Worm (Caenorhabditis elegans) whole organism, late embryonic: ENCODE data around the gene B0285.6.

Source experiments
- C08G9.2 ChIP-seq: sonication (generic microtip); optimal IDR thresholded peaks from 2 replicates; lab custom pipeline; 2016; ENCODE audit warnings: mild to moderate bottlenecking, missing genetic modification characterization, moderate library complexity, missing compliant biosample characterization
- C38D4.7 ChIP-seq: fragments of 200-800 bp; sonication (Bioruptor generic); optimal IDR thresholded peaks from 2 replicates; lab custom pipeline; 2018; ENCODE audit warnings: mild to moderate bottlenecking, missing genetic modification characterization, moderate library complexity, missing compliant biosample characterization
- F13H6.1 ChIP-seq: sonication (generic microtip); optimal IDR thresholded peaks from 2 replicates; lab custom pipeline; 2016; ENCODE audit warnings: missing genetic modification characterization, missing compliant biosample characterization
- K02D7.2 ChIP-seq: sonication (generic microtip); optimal IDR thresholded peaks from 2 replicates; lab custom pipeline; 2017; ENCODE audit warnings: mild to moderate bottlenecking, missing genetic modification characterization, missing compliant biosample characterization
- K09A11.1 ChIP-seq: sonication (generic microtip); optimal IDR thresholded peaks from 2 replicates; lab custom pipeline; 2017; ENCODE audit warnings: antibody characterized with exemption, mild to moderate bottlenecking, missing genetic modification characterization, missing compliant biosample characterization; ENCODE audit not compliant: insufficient read depth
- T23F11.4 ChIP-seq: fragments of 200-800 bp; sonication (Bioruptor generic); optimal IDR thresholded peaks from 2 replicates; lab custom pipeline; 2018; ENCODE audit warnings: mild to moderate bottlenecking, missing genetic modification characterization, missing compliant biosample characterization
- Y22D7AL.16 ChIP-seq: sonication (generic microtip); optimal IDR thresholded peaks from 2 replicates; lab custom pipeline; 2016; ENCODE audit warnings: missing genetic modification characterization, missing compliant biosample characterization
- ceh-14 ChIP-seq: sonication (generic microtip); optimal IDR thresholded peaks from 2 replicates; lab custom pipeline; 2016; ENCODE audit warnings: missing genotype, missing genetic modification characterization, missing compliant biosample characterization
- ceh-18 ChIP-seq: sonication (generic microtip); optimal IDR thresholded peaks from 2 replicates; lab custom pipeline; 2016; ENCODE audit warnings: missing genetic modification characterization, missing compliant biosample characterization
- ceh-2 ChIP-seq: sonication (generic microtip); optimal IDR thresholded peaks from 2 replicates; lab custom pipeline; 2016; ENCODE audit warnings: missing genotype, missing genetic modification characterization, missing compliant biosample characterization
- ceh-31 ChIP-seq: sonication (generic microtip); optimal IDR thresholded peaks from 2 replicates; lab custom pipeline; 2016; ENCODE audit warnings: missing genetic modification characterization, missing compliant biosample characterization
- ceh-48 ChIP-seq: sonication (generic microtip); optimal IDR thresholded peaks from 2 replicates; lab custom pipeline; 2016; ENCODE audit warnings: missing genetic modification characterization, inconsistent platforms, missing compliant biosample characterization
- dmd-4 ChIP-seq: sonication (generic microtip); optimal IDR thresholded peaks from 2 replicates; lab custom pipeline; 2016; ENCODE audit warnings: borderline replicate concordance, missing genetic modification characterization, missing compliant biosample characterization
- elt-2 ChIP-seq: sonication (generic microtip); optimal IDR thresholded peaks from 2 replicates; lab custom pipeline; 2016; ENCODE audit warnings: missing genetic modification reagents, missing genetic modification characterization, missing compliant biosample characterization
- elt-4 ChIP-seq: sonication (generic microtip); optimal IDR thresholded peaks from 2 replicates; lab custom pipeline; 2016; ENCODE audit warnings: missing genetic modification characterization, missing compliant biosample characterization
- ets-4 ChIP-seq: sonication (generic microtip); optimal IDR thresholded peaks from 2 replicates; lab custom pipeline; 2016; ENCODE audit warnings: missing genetic modification characterization, missing compliant biosample characterization
- fax-1 ChIP-seq: sonication (generic microtip); optimal IDR thresholded peaks from 2 replicates; lab custom pipeline; 2016; ENCODE audit warnings: missing genotype, missing genetic modification characterization, missing compliant biosample characterization
- hlh-15 ChIP-seq: sonication (generic microtip); optimal IDR thresholded peaks from 2 replicates; lab custom pipeline; 2016; ENCODE audit warnings: missing genetic modification characterization, missing compliant biosample characterization
- hlh-8 ChIP-seq: sonication (generic microtip); optimal IDR thresholded peaks from 2 replicates; lab custom pipeline; 2016; ENCODE audit warnings: missing genotype, missing genetic modification characterization, missing compliant biosample characterization
- lim-6 ChIP-seq: sonication (generic microtip); optimal IDR thresholded peaks from 2 replicates; lab custom pipeline; 2016; ENCODE audit warnings: missing genetic modification characterization, missing compliant biosample characterization
- madf-2 ChIP-seq: sonication (generic microtip); optimal IDR thresholded peaks from 2 replicates; lab custom pipeline; 2017; ENCODE audit warnings: missing genetic modification characterization, missing compliant biosample characterization
- nfya-1 ChIP-seq: sonication (generic microtip); optimal IDR thresholded peaks from 2 replicates; lab custom pipeline; 2017; ENCODE audit warnings: missing genetic modification characterization, mild to moderate bottlenecking, missing compliant biosample characterization, antibody characterized with exemption, moderate library complexity
- nhr-11 ChIP-seq: fragments of 150-350 bp; optimal IDR thresholded peaks from 2 replicates; lab custom pipeline; 2014; ENCODE audit warnings: missing biosample characterization, missing genetic modification characterization
- pat-9 ChIP-seq: fragments of 200-800 bp; sonication (Bioruptor generic); optimal IDR thresholded peaks from 2 replicates; lab custom pipeline; 2018; ENCODE audit warnings: mild to moderate bottlenecking, missing genetic modification characterization, moderate library complexity, missing compliant biosample characterization
- pax-1 ChIP-seq: fragments of 150-350 bp; optimal IDR thresholded peaks from 2 replicates; lab custom pipeline; 2014; ENCODE audit warnings: missing biosample characterization, missing genetic modification characterization
- pros-1 ChIP-seq: fragments of 150-350 bp; optimal IDR thresholded peaks from 2 replicates; lab custom pipeline; 2014; ENCODE audit warnings: missing biosample characterization, missing genetic modification reagents, missing genetic modification characterization
- ref-2 ChIP-seq: sonication (generic microtip); optimal IDR thresholded peaks from 2 replicates; lab custom pipeline; 2016; ENCODE audit warnings: missing genetic modification characterization, missing compliant biosample characterization
- rnt-1 ChIP-seq: sonication (generic microtip); optimal IDR thresholded peaks from 2 replicates; lab custom pipeline; 2016; ENCODE audit warnings: missing genetic modification characterization, missing compliant biosample characterization
- sdc-2 ChIP-seq: sonication (generic microtip); optimal IDR thresholded peaks from 2 replicates; lab custom pipeline; 2016; ENCODE audit warnings: missing genotype, missing genetic modification characterization, missing compliant biosample characterization
- syd-9 ChIP-seq: sonication (generic microtip); optimal IDR thresholded peaks from 2 replicates; lab custom pipeline; 2016; ENCODE audit warnings: mild to moderate bottlenecking, missing genetic modification characterization, moderate library complexity, missing compliant biosample characterization
- tbx-2 ChIP-seq: sonication (generic microtip); optimal IDR thresholded peaks from 2 replicates; lab custom pipeline; 2016; ENCODE audit warnings: missing genetic modification characterization, missing compliant biosample characterization
- tbx-7 ChIP-seq: sonication (generic microtip); optimal IDR thresholded peaks from 2 replicates; lab custom pipeline; 2016; ENCODE audit warnings: missing genotype, missing genetic modification characterization, missing compliant biosample characterization
- ttx-3 ChIP-seq: sonication (generic microtip); optimal IDR thresholded peaks from 2 replicates; lab custom pipeline; 2016; ENCODE audit warnings: missing genetic modification reagents, missing genetic modification characterization, missing compliant biosample characterization
- unc-42 ChIP-seq: sonication (generic microtip); optimal IDR thresholded peaks from 2 replicates; lab custom pipeline; 2016; ENCODE audit warnings: missing genotype, missing genetic modification characterization, missing compliant biosample characterization
- unc-55 ChIP-seq: sonication (generic microtip); optimal IDR thresholded peaks from 2 replicates; lab custom pipeline; 2017; ENCODE audit warnings: missing biosample characterization, missing genetic modification reagents, missing genetic modification characterization
- zip-5 ChIP-seq: sonication (generic microtip); optimal IDR thresholded peaks from 2 replicates; lab custom pipeline; 2016; ENCODE audit warnings: missing genetic modification characterization, missing compliant biosample characterization
- ztf-16 ChIP-seq: sonication (generic microtip); optimal IDR thresholded peaks from 2 replicates; lab custom pipeline; 2017; ENCODE audit warnings: missing genetic modification characterization, missing compliant biosample characterization

B0285.6 gene

DNA sequence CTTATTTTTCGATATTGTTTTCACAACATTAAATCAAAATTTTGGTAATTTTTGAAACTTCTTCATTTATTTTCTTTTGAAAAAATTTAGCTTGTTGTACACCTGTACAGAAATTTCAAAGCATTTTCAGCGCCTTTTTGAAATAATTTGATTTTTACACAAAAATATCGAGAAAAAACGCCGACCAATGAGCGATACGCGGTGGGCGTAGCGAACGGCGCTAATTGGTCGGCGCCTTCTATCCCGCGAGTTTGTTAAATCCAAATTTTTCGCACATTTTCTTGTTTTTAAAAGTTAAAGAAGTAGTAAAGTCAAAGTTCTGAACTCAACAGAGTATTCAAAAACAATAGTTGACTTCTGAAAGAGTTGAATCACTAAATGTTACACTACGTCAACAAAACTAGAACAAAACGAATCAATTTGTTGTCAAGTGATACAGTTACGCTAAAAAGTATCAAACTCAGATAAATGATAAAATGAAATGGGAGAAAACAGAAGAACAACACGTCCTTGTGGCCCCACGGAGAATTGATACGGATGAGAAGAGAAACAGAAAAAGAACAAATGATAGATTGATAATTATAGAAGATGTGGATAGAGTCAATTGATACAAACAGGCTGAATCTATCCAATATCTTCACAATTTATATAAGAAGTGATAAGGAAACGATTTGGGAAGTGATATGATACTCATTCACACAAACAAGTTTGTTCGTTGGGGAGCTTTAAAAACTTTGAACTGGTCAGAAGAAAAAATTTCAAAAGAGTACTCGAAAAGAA lies 21.5 kb upstream of the B0285.6 start:
- TF ChIP-seq dmd-4 (tag; lab: Kevin White, UChicago), result no peak
- no peak for TF ChIP-seq elt-2 (tag; lab: Kevin White, UChicago)
- TF ChIP-seq nfya-1 (tag; lab: Kevin White, UChicago), result peak; percentile 83
- no peak for TF ChIP-seq T23F11.4
- no peak for TF ChIP-seq madf-2 (tag; lab: Kevin White, UChicago)
- TF ChIP-seq rnt-1, result no peak

DNA sequence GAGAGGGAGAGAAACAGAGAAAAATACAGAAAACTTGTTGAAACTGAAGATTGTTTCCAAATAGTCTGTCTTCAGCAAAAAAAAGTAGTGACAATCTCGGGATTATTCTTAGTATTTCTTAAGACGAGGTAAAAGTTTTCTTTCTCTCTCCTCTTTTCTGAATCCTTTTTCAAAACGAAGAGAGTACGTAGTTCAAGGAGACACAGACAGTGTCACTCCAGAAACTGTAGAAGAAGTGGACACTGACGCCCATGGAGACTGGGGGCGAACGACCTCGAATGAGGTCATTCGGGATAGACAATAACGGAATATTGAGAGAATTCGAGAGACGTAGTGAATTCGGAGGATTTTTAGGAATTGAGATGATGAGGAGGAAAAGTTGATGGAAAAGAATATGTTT lies 18.9 kb upstream of the B0285.6 start, which contains the start of gene gly-6:
gly-6 (minus strand) TSS at position 245 of the 400 bp plus-strand sequence.
- TF ChIP-seq C38D4.7 (GFP tag; lab: Kevin White, UChicago) (no peak), T23F11.4 (no peak), lim-6 (no peak), sdc-2 (no peak), K09A11.1 (no peak), ceh-48 (tag; lab: Kevin White, UChicago) (no peak), fax-1 (tag; lab: Kevin White, UChicago) (no peak), syd-9 (tag; lab: Kevin White, UChicago) (no peak), ceh-31 (no peak), K02D7.2 (tag; lab: Kevin White, UChicago) (no peak), ttx-3 (tag; lab: Kevin White, UChicago) (no peak), madf-2 (tag; lab: Kevin White, UChicago) (no peak)

DNA sequence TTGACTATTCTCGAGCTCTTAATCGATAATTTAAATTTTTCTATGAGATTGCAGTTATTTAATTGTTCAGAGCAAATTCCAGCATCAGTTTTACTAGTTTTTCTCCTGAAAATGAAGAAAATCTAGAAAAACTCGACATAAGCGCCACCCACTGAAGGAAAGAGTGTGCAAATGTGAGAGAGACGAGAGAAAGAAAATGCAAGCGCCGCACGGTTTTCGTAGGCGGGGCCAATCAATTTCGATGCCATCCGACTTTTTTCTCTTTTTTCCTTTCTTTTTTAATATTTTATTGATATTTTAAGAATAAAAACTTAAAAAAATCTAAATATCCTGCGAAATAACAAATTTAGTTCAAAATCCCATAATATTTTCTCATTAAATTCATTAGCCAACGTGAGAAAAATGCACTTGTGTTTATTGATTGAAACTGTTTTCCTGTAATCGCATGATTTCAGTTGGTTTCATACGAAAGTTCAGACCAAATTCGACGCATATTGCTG lies 17.3 kb upstream of the B0285.6 start, which contains the start of gene cdk-12:
cdk-12 (plus strand) TSS at position 450 of the 500 bp plus-strand sequence.
- TF ChIP-seq tbx-2 (tag; lab: Kevin White, UChicago), result peak; percentile 26
- no peak for TF ChIP-seq ceh-18 (tag; lab: Kevin White, UChicago)
- TF ChIP-seq nfya-1 (tag; lab: Kevin White, UChicago), result peak; percentile 33

DNA sequence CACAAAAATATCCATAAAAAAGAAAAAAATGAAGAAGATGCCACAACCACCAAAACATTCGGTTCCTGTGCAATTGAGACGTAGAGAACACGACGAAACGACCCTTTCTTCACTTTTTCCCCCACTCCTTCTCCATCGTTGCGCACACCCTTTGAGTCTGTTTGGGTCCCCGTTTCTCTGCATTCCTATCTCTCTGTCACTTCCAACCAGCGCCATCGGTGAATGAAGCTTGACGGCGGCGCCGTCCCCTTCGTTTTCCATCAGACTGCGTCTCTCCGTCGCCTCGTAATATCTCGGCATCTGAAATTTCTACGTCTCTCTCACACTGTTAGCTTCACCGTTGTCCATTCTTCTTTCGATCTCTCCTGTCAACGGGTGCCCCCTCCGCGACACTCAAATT lies 14.3 kb upstream of the B0285.6 start:
- no peak for TF ChIP-seq pax-1 (tag; lab: Kevin White, UChicago)
- peak; percentile 13 for TF ChIP-seq ceh-14 (tag; lab: Kevin White, UChicago)
- TF ChIP-seq unc-55 (GFP tag; lab: Kevin White, UChicago), result peak; percentile 41
- TF ChIP-seq unc-42, result peak; percentile 14
- peak; percentile 19 for TF ChIP-seq C08G9.2
- TF ChIP-seq Y22D7AL.16 (tag; lab: Kevin White, UChicago), result no peak
- no peak for TF ChIP-seq hlh-15
- TF ChIP-seq F13H6.1 (tag; lab: Kevin White, UChicago), result peak; percentile 10
- TF ChIP-seq nfya-1 (tag; lab: Kevin White, UChicago), result peak; percentile 26
- TF ChIP-seq pat-9 (tag; lab: Kevin White, UChicago), result no peak
- peak; percentile 51 for TF ChIP-seq ceh-31
- TF ChIP-seq, all 69 proteins: peak for 7

DNA sequence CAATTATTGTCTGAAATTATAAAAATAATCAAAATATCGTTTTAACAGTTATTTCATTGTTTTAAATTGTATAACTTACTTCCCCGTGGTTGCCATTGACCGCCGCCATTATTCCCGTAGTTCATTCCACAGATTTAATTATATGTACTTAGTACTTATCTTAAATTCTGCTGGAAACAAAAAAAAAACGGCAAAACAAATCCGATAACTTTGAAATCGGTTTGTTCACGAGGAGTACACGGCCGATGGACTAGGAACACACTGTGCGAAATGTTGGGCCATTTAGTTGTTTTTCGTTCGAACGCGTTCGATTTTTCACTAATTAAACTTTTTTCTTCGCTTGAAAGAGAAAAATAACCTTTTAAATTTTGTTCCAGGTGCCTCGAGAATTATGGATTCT lies 6.8 kb upstream of the B0285.6 start, which contains the start of the genes B0285.3 and lcmt-1:
B0285.3 (minus strand) TSS at position 267 of the 400 bp plus-strand sequence.
lcmt-1 (plus strand) TSS at position 377 of the 400 bp plus-strand sequence.
- TF ChIP-seq ets-4 (tag; lab: Kevin White, UChicago) (peak; percentile 44), tbx-2 (tag; lab: Kevin White, UChicago) (peak; percentile 60), ceh-31 (peak; percentile 77), unc-42 (peak; percentile 20), zip-5 (peak; percentile 44), ztf-16 (tag; lab: Kevin White, UChicago) (no peak), fax-1 (tag; lab: Kevin White, UChicago) (no peak), nhr-11 (tag; lab: Kevin White, UChicago) (no peak), rnt-1 (peak; percentile 31), elt-2 (tag; lab: Kevin White, UChicago) (peak; percentile 19), elt-4 (tag; lab: Kevin White, UChicago) (no peak), hlh-8 (tag; lab: Kevin White, UChicago) (peak; percentile 19), ref-2 (peak; percentile 35), pros-1 (no peak), C08G9.2 (peak; percentile 84), ceh-2 (tag; lab: Kevin White, UChicago) (peak; percentile 80), tbx-7 (tag; lab: Kevin White, UChicago) (peak; percentile 73)
